Fruit fly (Drosophila melanogaster): ENCODE results near the gene GlcAT-S.

Gene GlcAT-S

dm6 chr2L:9576269-9576933 lies 39.9 kb upstream of the GlcAT-S start, which contains the start of gene Mtpalpha (continued):
- TF ChIP-seq BtbVII (GFP tag; optimal IDR thresholded peaks at IDR 0.05) (peak; percentile 23), slbo (GFP tag; IDR thresholded peaks at IDR 0.05) (peak; percentile 63; the same call in 1 of the 2 replicates), HmgZ (tag; optimal IDR thresholded peaks at IDR 0.05) (peak; percentile 55), ken (GFP tag; IDR thresholded peaks at IDR 0.05) (peak; percentile 52; the same call in 2 of the 3 replicates), gro (GFP tag; optimal IDR thresholded peaks at IDR 0.05) (peak; percentile 59), Oli (tag; optimal IDR thresholded peaks at IDR 0.05) (no peak), CG9609 (GFP tag; optimal IDR thresholded peaks at IDR 0.05) (peak; percentile 13), twi (tag; optimal IDR thresholded peaks at IDR 0.05) (no peak), Sox102F (GFP tag; optimal IDR thresholded peaks at IDR 0.05) (peak; percentile 48), CG8478 (optimal IDR thresholded peaks at IDR 0.05) (no peak), bbx (GFP tag; IDR thresholded peaks at IDR 0.05; ENCODE audit: partially characterized antibody) (peak; percentile 12; the same call in 1 of the 2 replicates), MTF-1 (GFP tag; optimal IDR thresholded peaks at IDR 0.05; ENCODE audit: borderline replicate concordance) (no peak), CG14965 (GFP tag; optimal IDR thresholded peaks at IDR 0.05; ENCODE audit: borderline replicate concordance) (no peak), row (GFP tag; IDR thresholded peaks at IDR 0.05) (0 out of 3 replicates have a peak, but pooled peaks have one; percentile 20), HHEX (GFP tag; optimal IDR thresholded peaks at IDR 0.05) (peak; percentile 31), dati (GFP tag; IDR thresholded peaks at IDR 0.05) (no peak), sc (optimal IDR thresholded peaks at IDR 0.05) (no peak), sc (GFP tag; optimal IDR thresholded peaks at IDR 0.05) (no peak), CkIIα-i1 (GFP tag; IDR thresholded peaks at IDR 0.05) (no peak), CG31224 (GFP tag; IDR thresholded peaks at IDR 0.05) (no peak), so (GFP tag; IDR thresholded peaks at IDR 0.05) (no peak), pum (GFP tag; optimal IDR thresholded peaks at IDR 0.05) (peak; percentile 27), CG13894 (tag; optimal IDR thresholded peaks at IDR 0.05) (peak; percentile 82), CG3407 (GFP tag; optimal IDR thresholded peaks at IDR 0.05) (no peak), BEAF-32 (GFP tag; optimal IDR thresholded peaks at IDR 0.05) (peak; percentile 28), MESR4 (GFP tag; optimal IDR thresholded peaks at IDR 0.05) (peak; percentile 46), Dek (tag; optimal IDR thresholded peaks at IDR 0.05) (peak; percentile 65), Elba2 (GFP tag; optimal IDR thresholded peaks at IDR 0.05) (peak; percentile 2), CG2678 (tag; optimal IDR thresholded peaks at IDR 0.05) (no peak), fu2 (GFP tag; optimal IDR thresholded peaks at IDR 0.05) (no peak), Hmr (GFP tag; optimal IDR thresholded peaks at IDR 0.05) (peak; percentile 74), CG12744 (GFP tag; optimal IDR thresholded peaks at IDR 0.05) (peak; percentile 27), Dip2 (GFP tag; IDR thresholded peaks at IDR 0.05) (peak; percentile 98), abd-A (tag; optimal IDR thresholded peaks at IDR 0.05) (no peak), Doc3 (GFP tag; IDR thresholded peaks at IDR 0.05; ENCODE audit: partially characterized antibody) (no peak), CG15514 (GFP tag; optimal IDR thresholded peaks at IDR 0.05) (peak; percentile 0), CG4617 (GFP tag; optimal IDR thresholded peaks at IDR 0.05; ENCODE audit: borderline replicate concordance) (peak; percentile 61), yki (optimal IDR thresholded peaks at IDR 0.05) (no peak), CG6791 (GFP tag; IDR thresholded peaks at IDR 0.05; ENCODE audit: partially characterized antibody) (peak; percentile 63; the same call in 2 of the 3 replicates), CG10565 (GFP tag; optimal IDR thresholded peaks at IDR 0.05) (no peak), CG17359 (tag; optimal IDR thresholded peaks at IDR 0.05) (peak; percentile 7), Rfx (GFP tag; IDR thresholded peaks at IDR 0.05) (peak; percentile 76; the same call in 1 of the 2 replicates), CG32772 (GFP tag; IDR thresholded peaks at IDR 0.05) (0 out of 2 replicates have a peak, but pooled peaks have one; percentile 31), CG10543 (GFP tag; optimal IDR thresholded peaks at IDR 0.05) (no peak), Bteb2 (GFP tag; optimal IDR thresholded peaks at IDR 0.05) (no peak), NC2β (GFP tag; optimal IDR thresholded peaks at IDR 0.05) (peak; percentile 23), Hand (GFP tag; optimal IDR thresholded peaks at IDR 0.05) (no peak), CG4328 (GFP tag; optimal IDR thresholded peaks at IDR 0.05) (no peak), wek (GFP tag; optimal IDR thresholded peaks at IDR 0.05) (no peak)

Measured in whole organism, embryonic.